Fruit fly (Drosophila melanogaster): ENCODE measurements around the gene Blos4.

Gene Blos4

dm6 chr3L:10866633-10867379 is 12.1 kb upstream of the Blos4 start (continued):
- peak; percentile 6 for TF ChIP-seq pdm3 (GFP tag; optimal IDR thresholded peaks at IDR 0.05)
- TF ChIP-seq Eip93F (GFP tag; optimal IDR thresholded peaks at IDR 0.05): no peak
- TF ChIP-seq Met (GFP tag; optimal IDR thresholded peaks at IDR 0.05): no peak
- TF ChIP-seq Hr38 (GFP tag; optimal IDR thresholded peaks at IDR 0.05): no peak
- no peak for TF ChIP-seq Blimp-1 (GFP tag; optimal IDR thresholded peaks at IDR 0.05)
- TF ChIP-seq CG32006 (GFP tag; optimal IDR thresholded peaks at IDR 0.05): no peak
- no peak for TF ChIP-seq Smox (GFP tag; optimal IDR thresholded peaks at IDR 0.05)
- no peak for TF ChIP-seq CG4318 (GFP tag; optimal IDR thresholded peaks at IDR 0.05)
- TF ChIP-seq Lpt (GFP tag; optimal IDR thresholded peaks at IDR 0.05): no peak
- TF ChIP-seq eg (GFP tag; IDR thresholded peaks at IDR 0.05): 0 out of 3 replicates have a peak, but pooled peaks have one; percentile 16
- no peak for TF ChIP-seq spab (GFP tag; optimal IDR thresholded peaks at IDR 0.05)
- TF ChIP-seq Eip75B (GFP tag; optimal IDR thresholded peaks at IDR 0.05): no peak
- no peak for TF ChIP-seq CG10631 (GFP tag; optimal IDR thresholded peaks at IDR 0.05)
- TF ChIP-seq Sox15 (GFP tag; optimal IDR thresholded peaks at IDR 0.05): no peak
- TF ChIP-seq dsx (GFP tag; optimal IDR thresholded peaks at IDR 0.05; ENCODE audit: poor library complexity, severe bottlenecking): no peak
- no peak for TF ChIP-seq CG34406 (GFP tag; optimal IDR thresholded peaks at IDR 0.05)

DNA sequence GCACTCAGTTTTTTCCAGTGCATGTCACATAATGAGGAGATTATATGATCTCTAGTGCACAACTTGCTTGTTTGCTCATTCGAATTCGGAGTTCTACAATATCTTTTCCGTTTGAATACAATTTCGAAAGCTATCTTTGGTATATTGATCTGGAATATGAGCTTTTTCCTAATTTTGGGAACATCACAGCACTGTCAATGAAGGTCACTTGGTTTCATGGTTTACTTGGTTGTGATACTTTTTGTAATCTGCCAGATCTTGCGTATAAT is 11.6 kb upstream of the Blos4 start:
- no peak for TF ChIP-seq dsx (GFP tag; optimal IDR thresholded peaks at IDR 0.05; ENCODE audit: poor library complexity, severe bottlenecking)
- peak; percentile 15 for TF ChIP-seq vri (GFP tag; optimal IDR thresholded peaks at IDR 0.05)

DNA sequence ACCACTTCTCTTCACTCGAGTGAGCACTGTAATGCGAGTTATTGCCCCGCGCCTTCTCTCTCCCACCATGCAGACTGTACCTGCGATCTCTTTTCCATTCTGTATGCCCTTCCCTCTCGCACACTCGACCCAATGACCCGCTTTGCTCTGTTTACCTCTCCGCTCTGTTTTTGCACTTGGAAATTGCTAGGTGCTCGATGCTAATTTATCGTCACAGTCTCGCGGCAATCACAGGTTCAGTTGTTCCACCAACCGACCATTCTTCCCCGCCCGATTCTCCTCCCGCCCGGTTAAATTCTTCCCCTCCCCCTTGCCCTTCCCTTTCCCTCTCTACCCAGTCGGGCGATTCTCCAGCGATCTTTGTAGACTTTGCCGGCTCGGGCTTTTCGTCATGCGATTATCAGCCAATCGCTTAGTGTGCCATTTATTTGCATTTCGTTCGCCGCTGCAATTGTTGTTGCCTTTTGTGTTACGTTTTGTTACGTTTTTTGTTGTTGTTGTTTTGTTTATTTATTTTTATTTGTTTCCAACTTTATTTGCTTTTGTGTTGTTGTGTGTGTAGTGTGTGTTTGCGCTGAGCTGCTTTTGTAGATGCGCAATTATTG is 11.0 kb upstream of the Blos4 start:
- peak; percentile 86 for TF ChIP-seq fkh (GFP tag; optimal IDR thresholded peaks at IDR 0.05)
- no peak for TF ChIP-seq fd59A (GFP tag; optimal IDR thresholded peaks at IDR 0.05)
- peak; percentile 74 for TF ChIP-seq CG16779 (tag; optimal IDR thresholded peaks at IDR 0.05)
- peak; percentile 20 for TF ChIP-seq Hr4 (GFP tag; optimal IDR thresholded peaks at IDR 0.05)
- no peak for TF ChIP-seq esn (GFP tag; optimal IDR thresholded peaks at IDR 0.05)
- no peak for TF ChIP-seq CG31627 (GFP tag; optimal IDR thresholded peaks at IDR 0.05)
- TF ChIP-seq CG3919 (GFP tag; optimal IDR thresholded peaks at IDR 0.05): peak; percentile 35
- TF ChIP-seq CG4318 (GFP tag; optimal IDR thresholded peaks at IDR 0.05): no peak
- TF ChIP-seq Hr38 (GFP tag; optimal IDR thresholded peaks at IDR 0.05): no peak
- TF ChIP-seq CG34406 (GFP tag; optimal IDR thresholded peaks at IDR 0.05): peak; percentile 1
- peak; percentile 82 for TF ChIP-seq CG8119 (GFP tag; IDR thresholded peaks at IDR 0.05)
- peak; percentile 21 for TF ChIP-seq CG10669 (GFP tag; optimal IDR thresholded peaks at IDR 0.05)
- peak; percentile 24 for TF ChIP-seq Sox14 (GFP tag; optimal IDR thresholded peaks at IDR 0.05)
- no peak for TF ChIP-seq lz (GFP tag; optimal IDR thresholded peaks at IDR 0.05)
- no peak for TF ChIP-seq Hr39 (GFP tag; optimal IDR thresholded peaks at IDR 0.05)
- no peak for TF ChIP-seq CG11902 (GFP tag; optimal IDR thresholded peaks at IDR 0.05)
- TF ChIP-seq Eip78C (GFP tag): peak; percentile 58
- TF ChIP-seq salr (GFP tag; optimal IDR thresholded peaks at IDR 0.05): peak in 1 of 2 experiments; percentile 48
- peak; percentile 46 for TF ChIP-seq Lpt (GFP tag; optimal IDR thresholded peaks at IDR 0.05)
- TF ChIP-seq fd85E (GFP tag; optimal IDR thresholded peaks at IDR 0.05): no peak
- TF ChIP-seq cyc (GFP tag; optimal IDR thresholded peaks at IDR 0.05): no peak
- TF ChIP-seq CG1621 (tag; optimal IDR thresholded peaks at IDR 0.05): peak; percentile 24
- TF ChIP-seq CG11294 (GFP tag; IDR thresholded peaks at IDR 0.05): no peak
- TF ChIP-seq Smox (GFP tag; optimal IDR thresholded peaks at IDR 0.05): no peak
- no peak for TF ChIP-seq acj6 (GFP tag; optimal IDR thresholded peaks at IDR 0.05)
- TF ChIP-seq Eip93F (GFP tag; optimal IDR thresholded peaks at IDR 0.05): no peak
- peak; percentile 53 for TF ChIP-seq dsx (GFP tag; optimal IDR thresholded peaks at IDR 0.05; ENCODE audit: poor library complexity, severe bottlenecking)
- TF ChIP-seq pdm3 (GFP tag; optimal IDR thresholded peaks at IDR 0.05): peak; percentile 5
- peak; percentile 37 for TF ChIP-seq dac (GFP tag; optimal IDR thresholded peaks at IDR 0.05)
- TF ChIP-seq CG6163 (GFP tag; IDR thresholded peaks at IDR 0.05): peak; percentile 88
- TF ChIP-seq vri (GFP tag; optimal IDR thresholded peaks at IDR 0.05): peak; percentile 78
- peak; percentile 95 for TF ChIP-seq svp (GFP tag)
- TF ChIP-seq Sox15 (GFP tag; optimal IDR thresholded peaks at IDR 0.05): no peak
- TF ChIP-seq CG11762 (GFP tag; optimal IDR thresholded peaks at IDR 0.05; ENCODE audit: insufficient read depth): no peak
- peak; percentile 65 for TF ChIP-seq net (GFP tag; optimal IDR thresholded peaks at IDR 0.05)
- TF ChIP-seq CG6808 (GFP tag; optimal IDR thresholded peaks at IDR 0.05): peak; percentile 33
- no peak for TF ChIP-seq achi (GFP tag; optimal IDR thresholded peaks at IDR 0.05)
- TF ChIP-seq CG15336 (GFP tag; IDR thresholded peaks at IDR 0.05): peak; percentile 67
